Fruit fly (Drosophila melanogaster): ENCODE data around the gene CG14137.
"Not testable (repeated sequence)": the region's sequence is repeated elsewhere in the genome, so short reads cannot be mapped to it uniquely, and the experiment has no call there.

The CG14137 gene

dm6 chr3L:11591131-11591530 is 8.7 kb downstream of the CG14137 start, which contains the start of gene CG33268:
Gene CG33268 (minus strand): TSS chr3L:11591231.
- no peak for TF ChIP-seq pan (optimal IDR thresholded peaks at IDR 0.05)

dm6 chr3L:11589395-11589794 is 10.5 kb downstream of the CG14137 start, which contains the start of gene CG7377:
Gene CG7377 (plus strand): TSS chr3L:11589695.
- TF ChIP-seq EcR (GFP tag; optimal IDR thresholded peaks at IDR 0.05); usp (GFP tag; optimal IDR thresholded peaks at IDR 0.05); Dll (optimal IDR thresholded peaks at IDR 0.05): not testable (repeated sequence)

dm6 chr3L:11588594-11588993 is 11.3 kb downstream of the CG14137 start:
- TF ChIP-seq Dll (optimal IDR thresholded peaks at IDR 0.05): no peak
- TF ChIP-seq psq (optimal IDR thresholded peaks at IDR 0.05): no peak
- TF ChIP-seq CG8478 (optimal IDR thresholded peaks at IDR 0.05): no peak
- TF ChIP-seq EcR (GFP tag; optimal IDR thresholded peaks at IDR 0.05): no peak

- TF ChIP-seq Dll (optimal IDR thresholded peaks at IDR 0.05) (no peak), CG8478 (optimal IDR thresholded peaks at IDR 0.05) (no peak), usp (GFP tag; optimal IDR thresholded peaks at IDR 0.05) (no peak), psq (optimal IDR thresholded peaks at IDR 0.05) (no peak), EcR (GFP tag; optimal IDR thresholded peaks at IDR 0.05) (no peak), pan (optimal IDR thresholded peaks at IDR 0.05) (no peak)
These were observed 11.9 kb downstream of the CG14137 start, which contains the start of gene rt for dm6 chr3L:11587720-11588580. Gene rt (minus strand): TSS chr3L:11587770.

- TF ChIP-seq Dll (optimal IDR thresholded peaks at IDR 0.05) (peak; percentile 70), usp (GFP tag; optimal IDR thresholded peaks at IDR 0.05) (no peak), psq (optimal IDR thresholded peaks at IDR 0.05) (no peak), CG8478 (optimal IDR thresholded peaks at IDR 0.05) (no peak)
These were observed 12.9 kb downstream of the CG14137 start for dm6 chr3L:11586794-11587462.

- TF ChIP-seq Dll (optimal IDR thresholded peaks at IDR 0.05): no peak
- TF ChIP-seq pan (optimal IDR thresholded peaks at IDR 0.05): no peak
- no peak for TF ChIP-seq usp (GFP tag; optimal IDR thresholded peaks at IDR 0.05)
- TF ChIP-seq EcR (GFP tag; optimal IDR thresholded peaks at IDR 0.05): no peak
- TF ChIP-seq CG8478 (optimal IDR thresholded peaks at IDR 0.05): no peak
- TF ChIP-seq psq (optimal IDR thresholded peaks at IDR 0.05): no peak
These were observed 15.9 kb downstream of the CG14137 start, which contains the start of gene CG32086 for dm6 chr3L:11583964-11584363. Gene CG32086 (minus strand): TSS chr3L:11584064.

dm6 chr3L:11582097-11582496 is 17.8 kb downstream of the CG14137 start, which contains the start of gene CG33269:
Gene CG33269 (minus strand): TSS chr3L:11582197.
- TF ChIP-seq Dll (optimal IDR thresholded peaks at IDR 0.05) (no peak), CG8478 (optimal IDR thresholded peaks at IDR 0.05) (no peak), EcR (GFP tag; optimal IDR thresholded peaks at IDR 0.05) (no peak), usp (GFP tag; optimal IDR thresholded peaks at IDR 0.05) (no peak), pan (optimal IDR thresholded peaks at IDR 0.05) (no peak), psq (optimal IDR thresholded peaks at IDR 0.05) (no peak)

- no peak for TF ChIP-seq Dll (optimal IDR thresholded peaks at IDR 0.05)
- TF ChIP-seq usp (GFP tag; optimal IDR thresholded peaks at IDR 0.05): no peak
- no peak for TF ChIP-seq psq (optimal IDR thresholded peaks at IDR 0.05)
- no peak for TF ChIP-seq EcR (GFP tag; optimal IDR thresholded peaks at IDR 0.05)
- TF ChIP-seq pan (optimal IDR thresholded peaks at IDR 0.05): no peak
- no peak for TF ChIP-seq CG8478 (optimal IDR thresholded peaks at IDR 0.05)
These were observed 18.9 kb downstream of the CG14137 start, which contains the start of gene CG43391 for dm6 chr3L:11580919-11581318. Gene CG43391 (minus strand): TSS chr3L:11581019.

dm6 chr3L:11579919-11580318 is 19.9 kb downstream of the CG14137 start, which contains the start of gene CG43390:
Gene CG43390 (minus strand): TSS chr3L:11579950.
- TF ChIP-seq psq (optimal IDR thresholded peaks at IDR 0.05) (no peak), EcR (GFP tag; optimal IDR thresholded peaks at IDR 0.05) (no peak), usp (GFP tag; optimal IDR thresholded peaks at IDR 0.05) (no peak), CG8478 (optimal IDR thresholded peaks at IDR 0.05) (no peak), pan (optimal IDR thresholded peaks at IDR 0.05) (no peak), Dll (optimal IDR thresholded peaks at IDR 0.05) (no peak)

- TF ChIP-seq usp (GFP tag; optimal IDR thresholded peaks at IDR 0.05) (no peak), Dll (optimal IDR thresholded peaks at IDR 0.05) (no peak), EcR (GFP tag; optimal IDR thresholded peaks at IDR 0.05) (no peak), pan (optimal IDR thresholded peaks at IDR 0.05) (no peak), CG8478 (optimal IDR thresholded peaks at IDR 0.05) (no peak), psq (optimal IDR thresholded peaks at IDR 0.05) (no peak)
These were observed 21.0 kb downstream of the CG14137 start for dm6 chr3L:11578847-11579246.

dm6 chr3L:11578211-11578673 is 21.6 kb downstream of the CG14137 start, which contains the start of gene CG33270:
Gene CG33270 (minus strand): TSS chr3L:11578623.
- TF ChIP-seq pan (optimal IDR thresholded peaks at IDR 0.05): no peak
- no peak for TF ChIP-seq usp (GFP tag; optimal IDR thresholded peaks at IDR 0.05)
- TF ChIP-seq Dll (optimal IDR thresholded peaks at IDR 0.05): no peak
- no peak for TF ChIP-seq psq (optimal IDR thresholded peaks at IDR 0.05)
- no peak for TF ChIP-seq EcR (GFP tag; optimal IDR thresholded peaks at IDR 0.05)
- no peak for TF ChIP-seq CG8478 (optimal IDR thresholded peaks at IDR 0.05)

- TF ChIP-seq psq (optimal IDR thresholded peaks at IDR 0.05) (no peak), pan (optimal IDR thresholded peaks at IDR 0.05) (no peak), CG8478 (optimal IDR thresholded peaks at IDR 0.05) (no peak), usp (GFP tag; optimal IDR thresholded peaks at IDR 0.05) (no peak), EcR (GFP tag; optimal IDR thresholded peaks at IDR 0.05) (no peak), Dll (optimal IDR thresholded peaks at IDR 0.05) (no peak)
These were observed 22.5 kb downstream of the CG14137 start, which contains the start of gene CG33271 for dm6 chr3L:11577395-11577794. Gene CG33271 (minus strand): TSS chr3L:11577495.

Data from whole organism.